Worm (Caenorhabditis elegans) whole organism, L4 larva: Measurements from ENCODE around the gene gut-2.

Source experiments
- T20F7.1 ChIP-seq: fragments of 200-800 bp; sonication (Bioruptor generic); optimal IDR thresholded peaks from 2 replicates; lab custom pipeline; 2018; ENCODE audit warnings: mild to moderate bottlenecking, missing genetic modification characterization, missing compliant biosample characterization
- Y75B8A.6 ChIP-seq: fragments of 200-800 bp; sonication (Bioruptor generic); IDR thresholded peaks from 2 replicates; pipeline ENCODE4 v1.3.6; 2022; ENCODE audit warnings: missing genetic modification reagents, missing genetic modification characterization, missing compliant biosample characterization
- ZK337.2 ChIP-seq: fragments of 200-800 bp; sonication (Bioruptor generic); IDR thresholded peaks from 2 replicates; pipeline ENCODE4 v1.3.6; 2022; ENCODE audit warnings: missing genetic modification reagents, missing genetic modification characterization, missing compliant biosample characterization
- ZK546.5 ChIP-seq, 2 experiments: sonication (generic microtip); optimal IDR thresholded peaks; 2 replicates each; lab custom pipeline; 2017; ENCODE audit warnings: missing biosample characterization in 2 of 2, missing genetic modification characterization in 2 of 2
- arid-1 ChIP-seq: fragments of 200-800 bp; sonication (Bioruptor generic); conservative IDR thresholded peaks from 2 replicates; pipeline ENCODE4 v1.3.6; 2022; ENCODE audit warnings: missing genetic modification reagents, missing genetic modification characterization, missing compliant biosample characterization
- attf-4 ChIP-seq: sonication (generic microtip); optimal IDR thresholded peaks from 3 replicates; lab custom pipeline; 2017; ENCODE audit warnings: missing biosample characterization, missing genetic modification characterization
- ceh-82 ChIP-seq: sonication (generic microtip); optimal IDR thresholded peaks from 2 replicates; lab custom pipeline; 2017; ENCODE audit warnings: missing biosample characterization, missing genetic modification characterization
- ces-1 ChIP-seq: fragments of 150-350 bp; sonication (generic microtip); optimal IDR thresholded peaks from 4 replicates; lab custom pipeline; 2014; ENCODE audit warnings: missing biosample characterization, missing genetic modification reagents, missing genetic modification characterization
- daf-12 ChIP-seq: fragments of 150-350 bp; optimal IDR thresholded peaks from 2 replicates; lab custom pipeline; 2014; ENCODE audit warnings: missing biosample characterization, missing genetic modification reagents, missing genetic modification characterization
- daf-16 ChIP-seq, 3 experiments: sonication (generic microtip); optimal IDR thresholded peaks; 2 replicates each; lab custom pipeline; 2016 to 2017; ENCODE audit warnings: missing genetic modification characterization in 3 of 3, missing genetic modification reagents in 3 of 3, mild to moderate bottlenecking in 2 of 3, missing compliant biosample characterization in 2 of 3, missing biosample characterization in 1 of 3, moderate library complexity in 1 of 3
- dmd-9 ChIP-seq: fragments of 200-800 bp; sonication (Bioruptor generic); IDR thresholded peaks from 2 replicates; pipeline ENCODE4 v1.3.6; 2022; ENCODE audit warnings: missing genetic modification reagents, missing genetic modification characterization, missing compliant biosample characterization
- dpl-1 ChIP-seq: fragments of 150-350 bp; optimal IDR thresholded peaks from 2 replicates; lab custom pipeline; 2014; ENCODE audit warnings: missing biosample characterization, missing genetic modification reagents, missing genetic modification characterization
- dve-1 ChIP-seq: sonication (generic microtip); optimal IDR thresholded peaks from 2 replicates; lab custom pipeline; 2017; ENCODE audit warnings: antibody characterized with exemption, mild to moderate bottlenecking, missing genetic modification characterization, missing compliant biosample characterization; ENCODE audit not compliant: insufficient read depth
- egl-27 ChIP-seq: sonication (generic microtip); optimal IDR thresholded peaks from 3 replicates; lab custom pipeline; 2017; ENCODE audit warnings: missing biosample characterization, missing genetic modification reagents, missing genetic modification characterization
- hlh-30 ChIP-seq: sonication (generic microtip); optimal IDR thresholded peaks from 2 replicates; lab custom pipeline; 2017; ENCODE audit warnings: antibody characterized with exemption, mild to moderate bottlenecking, missing genetic modification characterization, missing compliant biosample characterization; ENCODE audit not compliant: insufficient read depth
- lim-7 ChIP-seq: fragments of 200-800 bp; sonication (Bioruptor generic); IDR thresholded peaks from 2 replicates; pipeline ENCODE4 v1.3.6; 2022; ENCODE audit warnings: missing genetic modification characterization, missing compliant biosample characterization
- lin-1 ChIP-seq: fragments of 200-800 bp; sonication (Bioruptor generic); IDR thresholded peaks from 2 replicates; pipeline ENCODE4 v1.3.6; 2022; ENCODE audit warnings: missing genetic modification reagents, missing genetic modification characterization, missing compliant biosample characterization
- lin-15B ChIP-seq: fragments of 150-350 bp; sonication (generic microtip); optimal IDR thresholded peaks from 3 replicates; lab custom pipeline; 2014; ENCODE audit warnings: missing biosample characterization, missing genetic modification characterization
- lir-3 ChIP-seq: sonication (generic microtip); optimal IDR thresholded peaks from 2 replicates; lab custom pipeline; 2016; ENCODE audit warnings: mild to moderate bottlenecking, missing genetic modification characterization, missing compliant biosample characterization
- lsy-2 ChIP-seq, 2 experiments: fragments of 150-350 bp in 1 of 2; sonication (generic microtip) in 1 of 2; optimal IDR thresholded peaks; 2 replicates each; lab custom pipeline; 2014 to 2017; ENCODE audit warnings: missing biosample characterization in 2 of 2, missing genetic modification characterization in 2 of 2
- mdt-29 ChIP-seq: fragments of 200-800 bp; sonication (Bioruptor generic); IDR thresholded peaks from 2 replicates; pipeline ENCODE4 v1.3.6; 2022; ENCODE audit warnings: missing genetic modification reagents, missing genetic modification characterization, missing compliant biosample characterization
- mep-1 ChIP-seq: fragments of 150-350 bp; sonication (generic microtip); optimal IDR thresholded peaks from 3 replicates; lab custom pipeline; 2014; ENCODE audit warnings: missing biosample characterization, missing genetic modification characterization
- mes-2 ChIP-seq: sonication (generic microtip); optimal IDR thresholded peaks from 2 replicates; lab custom pipeline; 2016; ENCODE audit warnings: missing genotype, mild to moderate bottlenecking, missing genetic modification characterization, missing compliant biosample characterization; ENCODE audit not compliant: poor library complexity, severe bottlenecking
- mxl-3 ChIP-seq: fragments of 200-800 bp; sonication (Bioruptor generic); optimal IDR thresholded peaks from 2 replicates; lab custom pipeline; 2018; ENCODE audit warnings: mild to moderate bottlenecking, missing genetic modification characterization, missing compliant biosample characterization
- nhr-237 ChIP-seq: sonication (generic microtip); optimal IDR thresholded peaks from 2 replicates; lab custom pipeline; 2017; ENCODE audit warnings: missing biosample characterization, missing genetic modification characterization
- nhr-25 ChIP-seq: sonication (generic microtip); optimal IDR thresholded peaks from 2 replicates; lab custom pipeline; 2017; ENCODE audit warnings: missing genetic modification characterization, mild to moderate bottlenecking, missing compliant biosample characterization, antibody characterized with exemption, moderate library complexity, borderline replicate concordance; ENCODE audit not compliant: insufficient read depth
- nhr-6 ChIP-seq: fragments of 150-350 bp; optimal IDR thresholded peaks from 2 replicates; lab custom pipeline; 2014; ENCODE audit warnings: missing biosample characterization, missing genetic modification characterization
- nhr-76 ChIP-seq: fragments of 150-350 bp; optimal IDR thresholded peaks from 2 replicates; lab custom pipeline; 2014; ENCODE audit warnings: missing biosample characterization, missing genetic modification characterization
- pha-4 ChIP-seq, 2 experiments: fragments of 150-350 bp in 1 of 2; fragments of 200-800 bp in 1 of 2; sonication (Bioruptor generic) in 1 of 2; IDR thresholded peaks in 1 of 2; optimal IDR thresholded peaks in 1 of 2; 2 replicates each; pipeline versions ENCODE4 v1.3.6 to Lab custom; 2014 to 2022; ENCODE audit warnings: missing genetic modification characterization in 2 of 2, missing genetic modification reagents in 2 of 2, missing biosample characterization in 1 of 2, missing compliant biosample characterization in 1 of 2
- rbr-2 ChIP-seq: sonication (generic microtip); optimal IDR thresholded peaks from 2 replicates; lab custom pipeline; 2016; ENCODE audit warnings: missing genotype, missing genetic modification characterization, missing compliant biosample characterization
- snpc-4 ChIP-seq: fragments of 150-350 bp; optimal IDR thresholded peaks from 2 replicates; lab custom pipeline; 2014; ENCODE audit warnings: missing biosample characterization, missing genetic modification characterization
- tag-97 ChIP-seq: fragments of 200-800 bp; sonication (Bioruptor generic); IDR thresholded peaks from 2 replicates; pipeline ENCODE4 v1.3.6; 2022; ENCODE audit warnings: missing genetic modification characterization, missing compliant biosample characterization
- tra-1 ChIP-seq: fragments of 200-800 bp; sonication (Bioruptor generic); IDR thresholded peaks from 2 replicates; pipeline ENCODE4 v1.3.6; 2022; ENCODE audit warnings: missing genetic modification reagents, missing genetic modification characterization, missing compliant biosample characterization
- unc-130 ChIP-seq: sonication (generic microtip); optimal IDR thresholded peaks from 2 replicates; lab custom pipeline; 2016; ENCODE audit warnings: missing genetic modification reagents, missing genetic modification characterization, missing compliant biosample characterization
- zag-1 ChIP-seq: fragments of 150-350 bp; optimal IDR thresholded peaks from 2 replicates; lab custom pipeline; 2014; ENCODE audit warnings: missing biosample characterization, missing genetic modification characterization

The gut-2 gene

DNA sequence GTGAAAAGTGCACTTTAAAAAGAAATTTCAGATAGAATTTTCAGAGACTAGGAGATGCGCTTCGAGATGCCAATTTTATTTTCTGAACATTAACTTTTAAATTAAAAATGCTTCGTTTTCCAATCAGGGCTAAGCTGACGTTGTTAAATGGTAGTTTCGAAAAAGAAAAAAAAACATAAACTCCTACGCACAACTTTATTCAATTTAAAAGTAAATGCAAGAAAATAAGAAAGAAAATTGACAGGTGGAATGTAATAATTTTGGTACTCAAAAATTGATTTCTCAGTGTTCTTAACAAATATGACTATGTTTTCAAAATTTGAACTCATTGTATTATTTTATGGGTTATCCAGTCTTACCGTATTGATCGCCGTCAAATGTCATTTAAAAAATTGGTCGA is 44.2 kb upstream of the gut-2 start, which contains the start of gene lurp-2:
Gene lurp-2 (plus strand): TSS at position 301 of the 400 bp plus-strand sequence.
- no peak for TF ChIP-seq nhr-76 (tag; lab: Kevin White, UChicago)
- TF ChIP-seq Y75B8A.6 (GFP tag; lab: Robert Waterston, UW): no peak
- no peak for TF ChIP-seq tag-97
- TF ChIP-seq lir-3 (tag; lab: Kevin White, UChicago): no peak
- TF ChIP-seq daf-16 (GFP tag; optimal IDR thresholded peaks at IDR 0.05; lab: Kevin White, UChicago): no peak
- TF ChIP-seq daf-16 (tag; optimal IDR thresholded peaks at IDR 0.05; lab: Kevin White, UChicago): no peak
- no peak for TF ChIP-seq mdt-29 (GFP tag; lab: Robert Waterston, UW)
- no peak for TF ChIP-seq tra-1 (GFP tag; lab: Robert Waterston, UW)
- TF ChIP-seq zag-1 (tag; lab: Kevin White, UChicago): no peak
- TF ChIP-seq mxl-3 (GFP tag; lab: Kevin White, UChicago): no peak
- TF ChIP-seq arid-1 (GFP tag; lab: Robert Waterston, UW): no peak
- no peak for TF ChIP-seq mep-1 (tag; lab: Kevin White, UChicago)
- TF ChIP-seq ZK337.2 (GFP tag; lab: Robert Waterston, UW): no peak
- TF ChIP-seq attf-4 (tag; lab: Kevin White, UChicago): no peak
- TF ChIP-seq nhr-6 (tag; lab: Kevin White, UChicago): no peak
- no peak for TF ChIP-seq unc-130 (GFP tag; lab: Kevin White, UChicago)

DNA sequence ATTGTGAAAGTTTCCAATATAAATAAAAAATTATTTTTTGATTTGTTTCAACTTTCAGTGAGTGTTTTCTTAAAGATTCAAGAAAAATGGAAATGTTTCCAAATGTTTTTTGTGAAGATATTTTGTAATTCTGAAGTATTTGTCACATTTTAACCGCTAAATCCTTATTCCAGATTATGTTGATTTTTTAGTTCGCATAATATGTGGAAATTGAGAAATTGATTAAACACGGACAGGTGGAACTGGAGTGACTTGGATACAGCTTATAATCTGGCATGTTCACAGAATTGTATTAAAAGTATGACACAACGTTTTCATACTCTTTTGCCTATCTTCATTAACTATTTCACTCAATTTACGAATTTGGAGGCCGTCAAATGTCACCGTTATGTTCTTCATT is 42.0 kb upstream of the gut-2 start, which contains the start of gene lurp-3:
Gene lurp-3 (plus strand): TSS at position 301 of the 400 bp plus-strand sequence.
- no peak for TF ChIP-seq rbr-2 (tag; lab: Kevin White, UChicago)
- no peak for TF ChIP-seq nhr-237 (tag; lab: Kevin White, UChicago)
- TF ChIP-seq lsy-2 (tag; optimal IDR thresholded peaks at IDR 0.05; lab: Kevin White, UChicago): no peak
- no peak for TF ChIP-seq dmd-9 (GFP tag; lab: Robert Waterston, UW)
- TF ChIP-seq dpl-1 (GFP tag; lab: Kevin White, UChicago): no peak
- TF ChIP-seq ceh-82: no peak
- no peak for TF ChIP-seq snpc-4 (tag; lab: Kevin White, UChicago)
- no peak for TF ChIP-seq lin-15B (tag; lab: Kevin White, UChicago)
- TF ChIP-seq nhr-25 (tag; lab: Kevin White, UChicago): no peak
- no peak for TF ChIP-seq egl-27 (tag; lab: Kevin White, UChicago)
- TF ChIP-seq, all 104 proteins: peak for 0

DNA sequence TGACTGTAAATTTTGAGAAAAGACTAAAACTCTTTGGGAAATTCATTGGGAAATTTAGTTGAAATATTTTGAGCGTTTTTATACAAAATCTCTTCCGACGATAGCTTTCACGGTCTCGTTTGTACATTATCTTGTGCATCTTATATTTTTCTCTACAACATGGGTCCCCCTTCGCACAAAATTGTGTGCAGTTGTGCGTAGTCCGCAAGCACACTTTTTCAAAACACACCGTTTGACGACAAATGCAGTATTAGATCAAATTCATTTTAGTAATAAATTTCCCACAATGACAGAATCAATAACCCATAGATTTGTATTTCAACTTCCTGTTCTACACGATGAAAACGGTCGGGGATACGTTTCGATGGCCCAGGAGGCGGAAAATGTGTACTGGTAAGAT is 39.6 kb upstream of the gut-2 start, which contains the start of gene F25H9.2:
Gene F25H9.2 (plus strand): TSS at position 226 of the 400 bp plus-strand sequence.
- peak; percentile 35 for TF ChIP-seq dpl-1 (GFP tag; lab: Kevin White, UChicago)
- TF ChIP-seq ces-1: no peak
- peak; percentile 52 for TF ChIP-seq nhr-6 (tag; lab: Kevin White, UChicago)

DNA sequence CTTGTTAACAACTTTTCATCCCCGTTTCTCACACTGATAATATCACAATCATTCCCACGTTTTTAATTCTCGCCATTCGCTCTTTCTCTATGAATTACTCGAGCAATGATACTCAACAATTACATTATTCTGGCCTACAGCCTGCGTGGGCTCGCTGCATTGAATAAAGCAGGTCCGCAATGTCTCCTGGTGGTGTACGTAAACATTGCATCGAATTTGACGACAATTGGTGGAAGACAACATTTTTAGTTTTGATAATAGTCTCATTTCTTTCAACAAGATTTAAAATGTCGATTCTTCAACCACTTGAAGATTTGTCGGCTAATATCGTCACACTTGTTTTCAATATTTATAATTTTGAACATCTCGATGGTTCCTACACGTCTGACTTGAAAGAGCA is 38.2 kb upstream of the gut-2 start, which contains the start of gene bath-39:
Gene bath-39 (plus strand): TSS at position 137 of the 400 bp plus-strand sequence.
- no peak for TF ChIP-seq daf-12 (tag; lab: Kevin White, UChicago)
- TF ChIP-seq lim-7 (GFP tag; lab: Robert Waterston, UW): no peak
- TF ChIP-seq rbr-2 (tag; lab: Kevin White, UChicago): peak; percentile 3
- TF ChIP-seq dpl-1 (GFP tag; lab: Kevin White, UChicago): peak; percentile 11
- TF ChIP-seq hlh-30: peak; percentile 8
- TF ChIP-seq lin-1: no peak
- TF ChIP-seq ZK546.5 (tag; optimal IDR thresholded peaks at IDR 0.05; lab: Kevin White, UChicago): no peak
- TF ChIP-seq T20F7.1 (GFP tag; lab: Kevin White, UChicago): peak; percentile 0
- TF ChIP-seq dve-1: peak; percentile 8
- peak; percentile 19 for TF ChIP-seq nhr-6 (tag; lab: Kevin White, UChicago)
- TF ChIP-seq pha-4 (GFP tag; IDR thresholded peaks at IDR 0.05; lab: Robert Waterston, UW): no peak
- TF ChIP-seq pha-4 (tag; optimal IDR thresholded peaks at IDR 0.05; lab: Kevin White, UChicago): no peak
- TF ChIP-seq tra-1 (GFP tag; lab: Robert Waterston, UW): no peak
- TF ChIP-seq mdt-29 (GFP tag; lab: Robert Waterston, UW): no peak
- TF ChIP-seq mes-2 (tag; lab: Kevin White, UChicago): peak; percentile 53
- TF ChIP-seq, all 104 proteins: peak for 7
